Fruit fly (Drosophila melanogaster) whole organism, pupa: ENCODE data around the gene CG13983.

Experiments
- CG12605 ChIP-seq: fragments of 200-800 bp; sonication (Bioruptor generic); IDR thresholded peaks from 2 replicates; pipeline ENCODE4 v1.3.6; 2022; ENCODE audit warnings: missing biosample characterization, missing genetic modification characterization
- CG13204 ChIP-seq: fragments of 200-800 bp; sonication (Bioruptor generic); optimal IDR thresholded peaks from 2 replicates; lab custom pipeline; 2018; ENCODE audit warnings: missing biosample characterization, mild to moderate bottlenecking, missing genetic modification characterization, moderate library complexity
- CG14655 ChIP-seq: fragments of 200-800 bp; sonication (Bioruptor generic); optimal IDR thresholded peaks from 3 replicates; lab custom pipeline; 2017; ENCODE audit warnings: mild to moderate bottlenecking, missing biosample characterization, missing genetic modification reagents, missing genetic modification characterization
- CG15710 ChIP-seq: fragments of 200-800 bp; sonication (Bioruptor generic); optimal IDR thresholded peaks from 2 replicates; lab custom pipeline; 2018; ENCODE audit warnings: missing biosample characterization, mild to moderate bottlenecking, missing genetic modification characterization, moderate library complexity
- CG17806 ChIP-seq: fragments of 200-800 bp; sonication (Bioruptor generic); optimal IDR thresholded peaks from 2 replicates; lab custom pipeline; 2018; ENCODE audit warnings: missing biosample characterization, mild to moderate bottlenecking, missing genetic modification characterization, moderate library complexity
- CG32121 ChIP-seq: fragments of 200-800 bp; sonication (Bioruptor generic); IDR thresholded peaks from 2 replicates; pipeline ENCODE4 v1.3.6; 2022; ENCODE audit warnings: missing biosample characterization, missing genetic modification characterization
- CG34367 ChIP-seq: fragments of 200-800 bp; sonication (Bioruptor generic); optimal IDR thresholded peaks from 2 replicates; lab custom pipeline; 2018; ENCODE audit warnings: missing biosample characterization, mild to moderate bottlenecking, missing genetic modification characterization
- CG4496 ChIP-seq: fragments of 200-800 bp; sonication (Bioruptor generic); IDR thresholded peaks from 3 replicates; pipeline ENCODE4 v1.3.6; 2022; ENCODE audit warnings: missing biosample characterization, missing genetic modification characterization
- CG8159 ChIP-seq: fragments of 200-800 bp; sonication (Bioruptor generic); optimal IDR thresholded peaks from 3 replicates; lab custom pipeline; 2018; ENCODE audit warnings: missing biosample characterization, mild to moderate bottlenecking, missing genetic modification characterization, moderate library complexity
- CG8301 ChIP-seq: fragments of 200-800 bp; sonication (Bioruptor generic); optimal IDR thresholded peaks from 2 replicates; lab custom pipeline; 2018; ENCODE audit warnings: missing biosample characterization, mild to moderate bottlenecking, missing genetic modification characterization
- CG9948 ChIP-seq: fragments of 200-800 bp; sonication (Bioruptor generic); optimal IDR thresholded peaks from 2 replicates; lab custom pipeline; 2018; ENCODE audit warnings: missing biosample characterization, mild to moderate bottlenecking, missing genetic modification characterization, moderate library complexity
- EcR ChIP-seq: fragments of 200-800 bp; sonication (Bioruptor generic); optimal IDR thresholded peaks from 3 replicates; lab custom pipeline; 2019; ENCODE audit warnings: missing biosample characterization, missing genetic modification characterization, mild to moderate bottlenecking, moderate library complexity, missing genetic modification reagents
- Ets98B ChIP-seq: fragments of 200-800 bp; sonication (Bioruptor generic); IDR thresholded peaks from 2 replicates; pipeline ENCODE4 v1.3.6; 2022; ENCODE audit warnings: missing biosample characterization, missing genetic modification characterization
- Pif1A ChIP-seq: fragments of 200-800 bp; sonication (Bioruptor generic); optimal IDR thresholded peaks from 3 replicates; lab custom pipeline; 2016; ENCODE audit warnings: missing biosample characterization, missing genetic modification characterization
- Pif1B ChIP-seq: fragments of 200-800 bp; sonication (Bioruptor generic); optimal IDR thresholded peaks from 3 replicates; lab custom pipeline; 2016; ENCODE audit warnings: missing biosample characterization, missing genetic modification characterization
- Snoo ChIP-seq: fragments of 200-800 bp; sonication (Bioruptor generic); optimal IDR thresholded peaks from 3 replicates; lab custom pipeline; 2017; ENCODE audit warnings: missing biosample characterization, mild to moderate bottlenecking, missing genetic modification characterization, inconsistent platforms
- fd96Ca ChIP-seq: fragments of 200-800 bp; sonication (Bioruptor generic); IDR thresholded peaks from 3 replicates; pipeline ENCODE4 v1.3.6; 2022; ENCODE audit warnings: missing biosample characterization, missing genetic modification characterization
- gl ChIP-seq: fragments of 200-800 bp; sonication (Bioruptor generic); optimal IDR thresholded peaks from 2 replicates; lab custom pipeline; 2018; ENCODE audit warnings: missing biosample characterization, mild to moderate bottlenecking, missing genetic modification characterization
- rn ChIP-seq: fragments of 200-800 bp; sonication (Bioruptor generic); IDR thresholded peaks from 2 replicates; pipeline ENCODE4 v1.3.6; 2022; ENCODE audit warnings: missing biosample characterization, missing genetic modification characterization

CG13983 gene

dm6 chr2L:6259629-6260028 is 4.7 kb downstream of the CG13983 start:
- TF ChIP-seq EcR (GFP tag; lab: Kevin White, UChicago) (no peak), Snoo (tag; lab: Kevin White, UChicago) (no peak), CG8301 (tag; lab: Kevin White, UChicago) (no peak), CG32121 (GFP tag; lab: Robert Waterston, UW) (no peak)

DNA sequence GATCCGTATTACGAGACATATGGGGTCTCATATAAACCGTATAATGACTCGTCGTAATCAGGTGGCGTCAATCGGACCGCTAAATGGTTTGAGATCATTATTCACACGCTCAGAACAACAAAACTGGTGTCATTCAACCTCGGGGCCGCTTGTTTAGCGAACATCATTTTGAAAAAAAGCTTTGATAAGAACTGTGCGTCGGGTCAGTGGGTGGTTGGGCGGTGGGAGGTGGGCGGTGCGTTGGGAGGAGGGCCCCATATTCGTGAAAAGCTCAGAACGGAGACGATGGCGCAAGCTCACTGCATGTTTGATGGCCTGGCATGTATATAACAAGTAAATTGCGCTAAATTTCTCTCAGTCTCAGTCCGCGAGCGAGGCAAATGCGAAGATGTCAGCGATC is 8.8 kb downstream of the CG13983 start, which contains the start of gene AANATL2:
AANATL2 (plus strand) TSS at position 372 of the 400 bp plus-strand sequence.
- TF ChIP-seq fd96Ca (no peak), EcR (GFP tag; lab: Kevin White, UChicago) (no peak), Ets98B (no peak), CG12605 (GFP tag; lab: Robert Waterston, UW) (no peak), CG9948 (tag; lab: Kevin White, UChicago) (no peak), rn (GFP tag; lab: Robert Waterston, UW) (no peak), CG32121 (GFP tag; lab: Robert Waterston, UW) (no peak), CG14655 (GFP tag; lab: Kevin White, UChicago) (no peak), gl (tag; lab: Kevin White, UChicago) (no peak), CG13204 (GFP tag; lab: Kevin White, UChicago) (no peak), CG17806 (tag; lab: Kevin White, UChicago) (no peak), Pif1A (GFP tag; lab: Kevin White, UChicago) (no peak), Snoo (tag; lab: Kevin White, UChicago) (no peak), CG8301 (tag; lab: Kevin White, UChicago) (no peak), Pif1B (GFP tag; lab: Kevin White, UChicago) (no peak), CG15710 (tag; lab: Kevin White, UChicago) (no peak), CG8159 (tag; lab: Kevin White, UChicago) (no peak)

- TF ChIP-seq EcR (GFP tag; lab: Kevin White, UChicago) = no peak
- TF ChIP-seq Pif1A (GFP tag; lab: Kevin White, UChicago) = no peak
- TF ChIP-seq Ets98B = no peak
- no peak for TF ChIP-seq gl (tag; lab: Kevin White, UChicago)
- no peak; the same call in 1 of the 3 replicates for TF ChIP-seq CG4496 (GFP tag; lab: Robert Waterston, UW)
- TF ChIP-seq CG9948 (tag; lab: Kevin White, UChicago) = no peak
- TF ChIP-seq Pif1B (GFP tag; lab: Kevin White, UChicago) = no peak
- TF ChIP-seq CG13204 (GFP tag; lab: Kevin White, UChicago) = peak; percentile 9
- TF ChIP-seq Snoo (tag; lab: Kevin White, UChicago) = no peak
- no peak for TF ChIP-seq CG34367
- TF ChIP-seq fd96Ca = no peak
- 0 out of 2 replicates have a peak, but pooled peaks have one; percentile 41 for TF ChIP-seq CG12605 (GFP tag; lab: Robert Waterston, UW)
Observed at dm6 chr2L:6253005-6253353, 11.3 kb downstream of the CG13983 start, which contains the start of gene Ddr. TSS of gene Ddr (plus strand) at chr2L:6253123.

dm6 chr2L:6252258-6253004 is 11.9 kb downstream of the CG13983 start:
- TF ChIP-seq CG32121 (GFP tag; lab: Robert Waterston, UW) (no peak), CG9948 (tag; lab: Kevin White, UChicago) (no peak), CG4496 (GFP tag; lab: Robert Waterston, UW) (0 out of 3 replicates have a peak, but pooled peaks have one; percentile 38), Pif1A (GFP tag; lab: Kevin White, UChicago) (peak; percentile 17)

dm6 chr2L:6249421-6249820 is 14.9 kb downstream of the CG13983 start:
- no peak for TF ChIP-seq CG34367

DNA sequence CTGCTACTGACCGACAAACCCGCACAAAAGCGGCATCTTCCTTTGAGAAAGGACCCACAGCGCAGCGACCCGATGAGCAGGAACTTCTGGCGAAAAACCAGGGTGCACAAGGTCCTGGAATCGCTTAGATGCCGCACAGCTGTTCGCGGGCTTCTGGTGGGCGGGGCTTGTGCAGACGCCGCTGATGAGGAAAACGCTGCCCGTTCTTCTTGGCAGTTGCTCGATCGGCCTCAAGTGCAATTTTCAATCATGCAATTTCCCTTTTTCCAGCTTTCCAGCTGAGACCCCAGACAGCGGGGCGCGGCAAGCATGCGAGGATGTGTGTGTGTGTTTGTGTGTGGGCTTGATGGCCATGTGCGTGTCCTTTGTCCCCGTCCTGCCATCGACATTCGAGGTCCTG is 22.3 kb downstream of the CG13983 start:
- TF ChIP-seq Pif1B (GFP tag; lab: Kevin White, UChicago) (no peak), CG14655 (GFP tag; lab: Kevin White, UChicago) (no peak)

DNA sequence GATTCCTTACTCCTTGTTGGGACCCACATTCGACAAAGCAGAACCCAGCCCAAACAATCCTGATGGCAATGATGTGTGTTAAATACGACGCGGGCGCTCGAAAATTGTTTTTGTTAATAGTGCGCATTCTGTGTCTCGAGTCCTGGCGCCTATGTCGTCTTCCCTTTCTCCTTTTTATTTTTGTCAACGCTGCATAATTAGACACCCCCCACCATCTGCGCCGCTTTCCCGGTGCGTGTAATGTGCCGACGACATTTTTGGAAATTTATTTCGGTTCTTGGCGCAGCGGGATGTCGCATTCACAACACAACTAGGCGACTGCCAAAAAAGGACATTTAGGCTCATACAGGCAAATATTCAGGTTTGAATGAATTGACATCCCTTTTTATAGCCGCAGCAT is 23.3 kb downstream of the CG13983 start:
- TF ChIP-seq fd96Ca (no peak), Pif1B (GFP tag; lab: Kevin White, UChicago) (no peak), EcR (GFP tag; lab: Kevin White, UChicago) (no peak), Snoo (tag; lab: Kevin White, UChicago) (no peak), rn (GFP tag; lab: Robert Waterston, UW) (no peak)
- TF ChIP-seq, all 21 proteins: peak for 0

DNA sequence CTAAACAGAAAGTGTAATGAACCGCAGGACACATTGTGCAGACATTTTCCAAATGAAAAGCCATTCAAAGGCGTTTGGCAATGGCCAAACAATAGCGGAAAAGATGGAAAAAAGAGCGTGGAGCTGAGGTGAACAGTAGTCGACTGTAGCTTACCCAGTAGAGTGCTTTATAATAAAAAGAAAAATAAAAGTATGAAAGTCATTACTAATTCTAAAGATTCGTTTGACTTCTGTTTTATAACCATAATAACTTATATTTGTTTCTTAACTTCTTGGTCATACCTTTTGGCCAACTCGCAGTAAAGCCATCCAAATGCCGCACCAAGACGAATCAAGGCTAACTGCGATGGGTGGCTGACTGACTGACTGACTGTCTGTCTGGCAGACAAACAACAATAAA is 25.0 kb downstream of the CG13983 start:
- no peak for TF ChIP-seq CG32121 (GFP tag; lab: Robert Waterston, UW)
- TF ChIP-seq CG8159 (tag; lab: Kevin White, UChicago) = no peak
- TF ChIP-seq CG8301 (tag; lab: Kevin White, UChicago) = no peak
- TF ChIP-seq rn (GFP tag; lab: Robert Waterston, UW) = no peak
- no peak for TF ChIP-seq CG15710 (tag; lab: Kevin White, UChicago)
- TF ChIP-seq CG34367 = no peak
- TF ChIP-seq EcR (GFP tag; lab: Kevin White, UChicago) = no peak
- no peak for TF ChIP-seq CG14655 (GFP tag; lab: Kevin White, UChicago)
- no peak for TF ChIP-seq fd96Ca
- TF ChIP-seq CG17806 (tag; lab: Kevin White, UChicago) = no peak
